Fruit fly (Drosophila melanogaster): Measurements from ENCODE around the gene CG14312.

The CG14312 gene

DNA sequence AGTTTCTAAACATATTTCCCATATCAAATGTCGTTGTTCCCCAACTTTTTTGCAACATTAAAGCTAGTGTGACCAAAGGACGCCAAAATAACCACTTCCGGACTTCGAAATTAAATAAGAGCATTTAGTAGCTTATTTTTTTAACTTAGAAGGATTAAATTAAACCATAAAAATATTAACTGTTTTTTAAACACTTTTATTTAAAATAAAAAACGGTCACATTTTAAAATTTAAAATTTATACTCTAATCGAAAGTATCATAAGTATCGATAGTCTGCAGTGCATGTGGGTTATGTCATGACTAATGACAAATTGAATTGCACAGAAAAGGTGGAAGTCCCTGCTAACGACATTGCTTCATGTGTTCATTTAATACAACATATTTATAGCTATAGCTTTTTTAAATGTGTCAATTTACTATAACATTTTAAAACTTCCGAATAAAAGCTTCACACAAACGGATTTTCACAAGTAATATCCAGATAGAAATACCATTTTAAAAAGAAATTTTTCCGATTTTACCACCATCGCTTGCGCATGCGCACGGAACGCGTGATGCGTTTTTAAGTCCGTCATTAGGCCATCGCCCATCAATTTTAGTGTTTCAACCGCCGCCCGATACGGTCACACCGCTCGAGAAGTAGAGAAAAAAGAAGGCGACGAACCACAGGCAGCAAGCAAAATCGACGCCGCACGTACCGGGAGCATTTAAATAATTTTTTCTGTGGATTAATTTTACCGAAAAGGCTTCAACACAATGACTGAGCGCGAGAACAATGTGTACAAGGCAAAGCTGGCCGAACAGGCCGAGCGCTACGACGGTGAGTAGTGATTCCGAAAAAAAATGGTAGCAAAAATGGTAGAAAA, 41.0 kb downstream of the CG14312 start, which contains the start of the genes CG7156 and 14-3-3epsilon (continued):
- TF ChIP-seq amos (GFP tag; IDR thresholded peaks at IDR 0.05; ENCODE audit: partially characterized antibody) (peak; percentile 64), grau (tag; optimal IDR thresholded peaks at IDR 0.05) (peak; percentile 45), CG6813 (GFP tag; optimal IDR thresholded peaks at IDR 0.05) (no peak), CG4328 (GFP tag; optimal IDR thresholded peaks at IDR 0.05) (peak; percentile 2), esg (GFP tag; conservative IDR thresholded peaks at IDR 0.05) (no peak), CG3847 (GFP tag; IDR thresholded peaks at IDR 0.05) (no peak), fu2 (GFP tag; optimal IDR thresholded peaks at IDR 0.05) (no peak), kah (GFP tag; optimal IDR thresholded peaks at IDR 0.05) (no peak), CG5180 (GFP tag; optimal IDR thresholded peaks at IDR 0.05) (no peak), YL-1 (GFP tag; optimal IDR thresholded peaks at IDR 0.05) (peak; percentile 18), stc (GFP tag; IDR thresholded peaks at IDR 0.05) (no peak), CG4707 (GFP tag; optimal IDR thresholded peaks at IDR 0.05) (peak; percentile 22), Asciz (GFP tag; optimal IDR thresholded peaks at IDR 0.05) (no peak), Chrac-16 (GFP tag; optimal IDR thresholded peaks at IDR 0.05) (peak; percentile 49), CG17359 (tag; optimal IDR thresholded peaks at IDR 0.05) (peak; percentile 41), Xrp1 (GFP tag; IDR thresholded peaks at IDR 0.05) (peak; percentile 60), bab2 (GFP tag; optimal IDR thresholded peaks at IDR 0.05) (peak; percentile 39), sisA (GFP tag; IDR thresholded peaks at IDR 0.05) (no peak), Gsc (GFP tag; IDR thresholded peaks at IDR 0.05) (no peak), dm (GFP tag; optimal IDR thresholded peaks at IDR 0.05) (peak; percentile 49), CG30403 (GFP tag; optimal IDR thresholded peaks at IDR 0.05) (peak; percentile 67), lmd (GFP tag; IDR thresholded peaks at IDR 0.05) (no peak), CG12236 (GFP tag; optimal IDR thresholded peaks at IDR 0.05) (peak; percentile 11), stwl (tag; optimal IDR thresholded peaks at IDR 0.05) (peak; percentile 12), CG2129 (GFP tag; IDR thresholded peaks at IDR 0.05; ENCODE audit: partially characterized antibody) (no peak), tup (GFP tag; optimal IDR thresholded peaks at IDR 0.05) (no peak), ttk (GFP tag; IDR thresholded peaks at IDR 0.05) (no peak), prd (optimal IDR thresholded peaks at IDR 0.05) (no peak), prd (GFP tag; IDR thresholded peaks at IDR 0.05) (peak; percentile 50; the same call in 1 of the 3 replicates), croc (GFP tag; conservative IDR thresholded peaks at IDR 0.05) (no peak), Mes4 (GFP tag; optimal IDR thresholded peaks at IDR 0.05) (peak; percentile 14), CG31388 (GFP tag; optimal IDR thresholded peaks at IDR 0.05) (no peak), CG18011 (GFP tag; optimal IDR thresholded peaks at IDR 0.05) (peak; percentile 45), oc (tag; optimal IDR thresholded peaks at IDR 0.05) (peak; percentile 8), CG1233 (GFP tag; optimal IDR thresholded peaks at IDR 0.05) (peak; percentile 15), cato (GFP tag; optimal IDR thresholded peaks at IDR 0.05; ENCODE audit: borderline replicate concordance) (no peak), Dll (GFP tag; IDR thresholded peaks at IDR 0.05; ENCODE audit: partially characterized antibody) (peak; percentile 69), vvl (GFP tag; IDR thresholded peaks at IDR 0.05) (peak; percentile 81), sd (tag; optimal IDR thresholded peaks at IDR 0.05) (no peak), nerfin-2 (GFP tag; IDR thresholded peaks at IDR 0.05; ENCODE audit: partially characterized antibody) (no peak), lov (optimal IDR thresholded peaks at IDR 0.05) (no peak), lov (GFP tag; IDR thresholded peaks at IDR 0.05) (0 out of 3 replicates have a peak, but pooled peaks have one; percentile 49), CG12391 (tag; optimal IDR thresholded peaks at IDR 0.05) (peak; percentile 77), CHES-1-like (GFP tag; optimal IDR thresholded peaks at IDR 0.05) (peak; percentile 32), Dad (GFP tag; optimal IDR thresholded peaks at IDR 0.05) (no peak), CG43689 (GFP tag; IDR thresholded peaks at IDR 0.05) (no peak), CG7556 (GFP tag; optimal IDR thresholded peaks at IDR 0.05) (peak; percentile 43), BtbVII (GFP tag; optimal IDR thresholded peaks at IDR 0.05) (peak; percentile 25), CkIIα-i1 (GFP tag; IDR thresholded peaks at IDR 0.05) (no peak)
